Worm (Caenorhabditis elegans) whole organism, mixed stage, embryonic: ENCODE measurements around the gene fbxa-13.

Experiments used
- ces-1 ChIP-seq: fragments of 150-350 bp; optimal IDR thresholded peaks from 2 replicates; lab custom pipeline; 2014; ENCODE audit warnings: missing biosample characterization, missing genetic modification reagents, missing genetic modification characterization
- lsy-2 ChIP-seq: fragments of 150-350 bp; optimal IDR thresholded peaks from 2 replicates; lab custom pipeline; 2014; ENCODE audit warnings: missing biosample characterization, missing genetic modification characterization
- mab-5 ChIP-seq: fragments of 150-350 bp; optimal IDR thresholded peaks from 2 replicates; lab custom pipeline; 2014; ENCODE audit warnings: missing biosample characterization, missing genetic modification characterization
- nhr-2 ChIP-seq: fragments of 150-350 bp; optimal IDR thresholded peaks from 2 replicates; lab custom pipeline; 2014; ENCODE audit warnings: missing biosample characterization, missing genetic modification characterization
- nhr-237 ChIP-seq: fragments of 150-350 bp; optimal IDR thresholded peaks from 2 replicates; lab custom pipeline; 2014; ENCODE audit warnings: missing biosample characterization, missing genetic modification characterization
- pha-4 ChIP-seq: fragments of 150-350 bp; optimal IDR thresholded peaks from 2 replicates; lab custom pipeline; 2018; ENCODE audit warnings: missing biosample characterization, missing genetic modification reagents, missing genetic modification characterization
- sptf-1 ChIP-seq: sonication (generic microtip); optimal IDR thresholded peaks from 2 replicates; lab custom pipeline; 2017; ENCODE audit warnings: mild to moderate bottlenecking, missing genetic modification characterization, moderate library complexity, missing compliant biosample characterization
- unc-39 ChIP-seq: fragments of 150-350 bp; optimal IDR thresholded peaks from 2 replicates; lab custom pipeline; 2014; ENCODE audit warnings: missing biosample characterization, missing genetic modification characterization
- unc-62 ChIP-seq: fragments of 150-350 bp; optimal IDR thresholded peaks from 2 replicates; lab custom pipeline; 2014; ENCODE audit warnings: missing biosample characterization, missing genetic modification reagents, missing genetic modification characterization
- ztf-11 ChIP-seq: fragments of 150-350 bp; optimal IDR thresholded peaks from 2 replicates; lab custom pipeline; 2014; ENCODE audit warnings: missing biosample characterization, missing genetic modification characterization

- TF ChIP-seq ztf-11: no peak
- no peak for TF ChIP-seq lsy-2 (tag; lab: Kevin White, UChicago)
- no peak for TF ChIP-seq unc-62 (GFP tag; lab: Kevin White, UChicago)
- TF ChIP-seq nhr-2 (tag; lab: Kevin White, UChicago): no peak
- no peak for TF ChIP-seq mab-5 (tag; lab: Kevin White, UChicago)
- no peak for TF ChIP-seq pha-4 (tag; lab: Kevin White, UChicago)
- no peak for TF ChIP-seq unc-39
- no peak for TF ChIP-seq sptf-1 (tag; lab: Kevin White, UChicago)
- TF ChIP-seq nhr-237 (tag; lab: Kevin White, UChicago): no peak
- TF ChIP-seq ces-1: no peak
These were observed 27.0 kb downstream of the fbxa-13 start for ce11 chrIII:1678671-1679070.
